Worm (Caenorhabditis elegans) whole organism, L1 larva: Measurements from ENCODE around the gene dod-17.

Experiments used
- C34B4.2 ChIP-seq: sonication (generic microtip); optimal IDR thresholded peaks from 2 replicates; lab custom pipeline; 2017; ENCODE audit warnings: mild to moderate bottlenecking, missing genetic modification characterization, missing compliant biosample characterization
- F16B12.6 ChIP-seq: fragments of 150-350 bp; optimal IDR thresholded peaks from 2 replicates; lab custom pipeline; 2014; ENCODE audit warnings: missing biosample characterization, missing genetic modification characterization
- aha-1 ChIP-seq: fragments of 150-350 bp; optimal IDR thresholded peaks from 2 replicates; lab custom pipeline; 2014; ENCODE audit warnings: missing biosample characterization, missing genetic modification characterization
- ama-1 ChIP-seq: fragments of 150-350 bp; optimal IDR thresholded peaks from 2 replicates; lab custom pipeline; 2014
- ceh-63 ChIP-seq: fragments of 200-800 bp; sonication (Bioruptor generic); optimal IDR thresholded peaks from 2 replicates; lab custom pipeline; 2018; ENCODE audit warnings: mild to moderate bottlenecking, missing genetic modification characterization, missing compliant biosample characterization
- ceh-8 ChIP-seq: fragments of 200-800 bp; sonication (Bioruptor generic); optimal IDR thresholded peaks from 2 replicates; lab custom pipeline; 2018; ENCODE audit warnings: mild to moderate bottlenecking, missing genetic modification characterization, moderate library complexity, missing compliant biosample characterization
- ceh-90 ChIP-seq: sonication (generic microtip); optimal IDR thresholded peaks from 2 replicates; lab custom pipeline; 2016; ENCODE audit warnings: missing genetic modification characterization, missing compliant biosample characterization
- efl-1 ChIP-seq, 4 experiments: fragments of 150-350 bp; optimal IDR thresholded peaks in 3 of 4; peaks in 1 of 4; 1 replicate in 1 of 4; 2 replicates in 3 of 4; lab custom pipeline; 2014; ENCODE audit warnings: missing biosample characterization in 2 of 4, missing genetic modification characterization in 2 of 4, missing genetic modification reagents in 2 of 4
- elt-2 ChIP-seq: sonication (generic microtip); optimal IDR thresholded peaks from 2 replicates; lab custom pipeline; 2016; ENCODE audit warnings: missing genetic modification characterization, mild to moderate bottlenecking, inconsistent platforms, missing compliant biosample characterization, missing genetic modification reagents
- elt-3 ChIP-seq, 6 experiments: fragments of 150-350 bp in 1 of 6; sonication (generic microtip); optimal IDR thresholded peaks; 2 replicates each; lab custom pipeline; 2017 to 2018; ENCODE audit warnings: missing biosample characterization in 6 of 6, missing genetic modification characterization in 6 of 6, inconsistent platforms in 1 of 6
- ets-5 ChIP-seq: fragments of 200-800 bp; sonication (Bioruptor generic); IDR thresholded peaks from 2 replicates; pipeline ENCODE4 v1.3.6; 2022; ENCODE audit warnings: missing genetic modification characterization, missing compliant biosample characterization
- fkh-10 ChIP-seq: sonication (generic microtip); optimal IDR thresholded peaks from 2 replicates; lab custom pipeline; 2017; ENCODE audit warnings: missing biosample characterization, missing genetic modification reagents, missing genetic modification characterization
- fos-1 ChIP-seq: fragments of 150-350 bp; optimal IDR thresholded peaks from 2 replicates; lab custom pipeline; 2014; ENCODE audit warnings: missing biosample characterization, missing genetic modification characterization
- grh-1 ChIP-seq: fragments of 200-800 bp; sonication (Bioruptor generic); IDR thresholded peaks from 2 replicates; pipeline ENCODE4 v1.3.6; 2022; ENCODE audit warnings: missing genetic modification reagents, missing genetic modification characterization, missing compliant biosample characterization
- hlh-4 ChIP-seq: sonication (generic microtip); optimal IDR thresholded peaks from 2 replicates; lab custom pipeline; 2016; ENCODE audit warnings: mild to moderate bottlenecking, missing genetic modification characterization, missing compliant biosample characterization
- jun-1 ChIP-seq: fragments of 150-350 bp; optimal IDR thresholded peaks from 2 replicates; lab custom pipeline; 2014; ENCODE audit warnings: missing biosample characterization, missing genetic modification reagents, missing genetic modification characterization
- lin-13 ChIP-seq: fragments of 150-350 bp; optimal IDR thresholded peaks from 2 replicates; lab custom pipeline; 2014; ENCODE audit warnings: missing biosample characterization, missing genetic modification reagents, missing genetic modification characterization
- lin-14 ChIP-seq: fragments of 200-800 bp; sonication (Bioruptor generic); optimal IDR thresholded peaks from 2 replicates; lab custom pipeline; 2018; ENCODE audit warnings: mild to moderate bottlenecking, missing genetic modification characterization, moderate library complexity, missing compliant biosample characterization
- lin-15B ChIP-seq: fragments of 150-350 bp; sonication (generic microtip); optimal IDR thresholded peaks from 3 replicates; lab custom pipeline; 2014; ENCODE audit warnings: missing biosample characterization, missing genetic modification characterization
- lir-3 ChIP-seq: sonication (generic microtip); optimal IDR thresholded peaks from 2 replicates; lab custom pipeline; 2016; ENCODE audit warnings: mild to moderate bottlenecking, missing genetic modification characterization, moderate library complexity, missing compliant biosample characterization; ENCODE audit not compliant: poor library complexity
- lsy-2 ChIP-seq, 2 experiments: fragments of 150-350 bp; optimal IDR thresholded peaks; 2 replicates each; lab custom pipeline; 2014; ENCODE audit warnings: missing biosample characterization in 2 of 2, missing genetic modification characterization in 2 of 2
- mdl-1 ChIP-seq, 2 experiments: fragments of 150-350 bp; optimal IDR thresholded peaks; 2 replicates each; lab custom pipeline; 2014 to 2017; ENCODE audit warnings: missing biosample characterization in 2 of 2, missing genetic modification characterization in 2 of 2, inconsistent platforms in 1 of 2
- mef-2 ChIP-seq: fragments of 150-350 bp; optimal IDR thresholded peaks from 2 replicates; lab custom pipeline; 2014; ENCODE audit warnings: missing biosample characterization, missing genetic modification characterization
- mep-1 ChIP-seq: fragments of 150-350 bp; optimal IDR thresholded peaks from 2 replicates; lab custom pipeline; 2014; ENCODE audit warnings: missing biosample characterization, missing genetic modification characterization
- nhr-237 ChIP-seq: fragments of 150-350 bp; optimal IDR thresholded peaks from 2 replicates; lab custom pipeline; 2014; ENCODE audit warnings: missing biosample characterization, missing genetic modification characterization
- nhr-71 ChIP-seq: sonication (generic microtip); optimal IDR thresholded peaks from 2 replicates; lab custom pipeline; 2016; ENCODE audit warnings: mild to moderate bottlenecking, missing genetic modification characterization, moderate library complexity, missing compliant biosample characterization
- nhr-84 ChIP-seq: sonication (generic microtip); optimal IDR thresholded peaks from 2 replicates; lab custom pipeline; 2017; ENCODE audit warnings: missing biosample characterization, missing genetic modification characterization
- nhr-85 ChIP-seq: sonication (generic microtip); peaks from one replicate; lab custom pipeline; 2016; ENCODE audit warnings: missing genetic modification characterization, inconsistent platforms, missing compliant biosample characterization
- pax-3 ChIP-seq: fragments of 200-800 bp; sonication (Bioruptor generic); optimal IDR thresholded peaks from 2 replicates; lab custom pipeline; 2018; ENCODE audit warnings: mild to moderate bottlenecking, missing genetic modification characterization, moderate library complexity, missing compliant biosample characterization
- snpc-4 ChIP-seq: fragments of 150-350 bp; optimal IDR thresholded peaks from 2 replicates; lab custom pipeline; 2014; ENCODE audit warnings: missing biosample characterization, missing genetic modification characterization
- snu-23 ChIP-seq: sonication (generic microtip); optimal IDR thresholded peaks from 2 replicates; lab custom pipeline; 2016; ENCODE audit warnings: missing genetic modification characterization, missing compliant biosample characterization
- sox-4 ChIP-seq: sonication (generic microtip); optimal IDR thresholded peaks from 2 replicates; lab custom pipeline; 2016; ENCODE audit warnings: missing genetic modification characterization, missing compliant biosample characterization
- swsn-7 ChIP-seq: sonication (generic microtip); optimal IDR thresholded peaks from 2 replicates; lab custom pipeline; 2016; ENCODE audit warnings: missing genetic modification characterization, missing compliant biosample characterization
- tbx-2 ChIP-seq: sonication (generic microtip); optimal IDR thresholded peaks from 2 replicates; lab custom pipeline; 2016; ENCODE audit warnings: missing genetic modification characterization, missing compliant biosample characterization
- tlp-1 ChIP-seq: fragments of 150-350 bp; optimal IDR thresholded peaks from 2 replicates; lab custom pipeline; 2014; ENCODE audit warnings: missing biosample characterization, missing genetic modification characterization
- unc-62 ChIP-seq: fragments of 150-350 bp; optimal IDR thresholded peaks from 2 replicates; lab custom pipeline; 2014; ENCODE audit warnings: missing biosample characterization, missing genetic modification reagents, missing genetic modification characterization
- unc-86 ChIP-seq: sonication (generic microtip); optimal IDR thresholded peaks from 2 replicates; lab custom pipeline; 2016; ENCODE audit warnings: missing genetic modification characterization, missing compliant biosample characterization
- xbp-1 ChIP-seq: sonication (generic microtip); optimal IDR thresholded peaks from 2 replicates; lab custom pipeline; 2016; ENCODE audit warnings: missing genetic modification characterization, missing compliant biosample characterization
- ztf-11 ChIP-seq, 2 experiments: sonication (generic microtip); optimal IDR thresholded peaks; 2 replicates each; lab custom pipeline; 2016 to 2017; ENCODE audit warnings: missing genetic modification characterization in 2 of 2, missing biosample characterization in 1 of 2, missing compliant biosample characterization in 1 of 2

The dod-17 gene

DNA sequence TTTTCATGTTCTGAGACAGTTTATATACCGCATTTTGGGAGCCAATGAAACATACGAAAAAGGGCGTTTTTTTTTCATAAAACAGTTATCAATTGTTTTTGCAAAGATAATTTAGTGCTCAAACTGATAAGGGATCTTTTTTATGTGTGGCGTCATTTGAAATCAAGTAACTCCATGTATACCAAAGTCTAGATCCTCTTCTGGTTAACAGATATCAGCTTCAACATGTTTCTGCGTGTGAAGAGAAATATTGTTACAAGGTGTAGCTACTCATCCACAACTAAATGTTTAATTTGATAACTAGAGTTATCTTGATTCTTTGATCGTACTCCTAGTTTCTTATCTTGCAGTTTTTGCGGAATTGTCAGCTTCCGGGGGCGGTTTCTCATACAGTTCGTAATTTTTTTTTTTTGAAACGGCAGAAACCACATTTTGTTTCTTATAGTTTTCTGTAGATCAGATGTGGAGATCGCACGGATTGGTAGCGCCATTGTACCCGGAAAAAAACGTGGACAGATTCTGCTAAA lies 4.0 kb upstream of the dod-17 start:
- TF ChIP-seq mdl-1 (tag; optimal IDR thresholded peaks at IDR 0.05; lab: Kevin White, UChicago) (no peak), ztf-11 (tag; optimal IDR thresholded peaks at IDR 0.05; lab: Kevin White, UChicago) (no peak), swsn-7 (tag; lab: Kevin White, UChicago) (no peak), elt-2 (tag; lab: Kevin White, UChicago) (peak; percentile 93)
- TF ChIP-seq, all 84 proteins: peak for 1

- TF ChIP-seq ceh-90 (no peak), unc-86 (tag; lab: Kevin White, UChicago) (no peak), lir-3 (tag; lab: Kevin White, UChicago) (no peak), nhr-237 (tag; lab: Kevin White, UChicago) (no peak), ceh-63 (GFP tag; lab: Kevin White, UChicago) (no peak), ama-1 (lab: Kevin White, UChicago) (no peak), nhr-84 (no peak), snpc-4 (tag; lab: Kevin White, UChicago) (no peak), mep-1 (tag; lab: Kevin White, UChicago) (no peak), efl-1 (optimal IDR thresholded peaks at IDR 0.05; lab: Kevin White, UChicago) (no peak), efl-1 (GFP tag; optimal IDR thresholded peaks at IDR 0.05 in 1 of 2; lab: Kevin White, UChicago) (no peak), lin-15B (tag; lab: Kevin White, UChicago) (no peak), lin-14 (no peak)
Measured at ce11 chrIV:12972780-12973179, 3.3 kb upstream of the dod-17 start.

DNA sequence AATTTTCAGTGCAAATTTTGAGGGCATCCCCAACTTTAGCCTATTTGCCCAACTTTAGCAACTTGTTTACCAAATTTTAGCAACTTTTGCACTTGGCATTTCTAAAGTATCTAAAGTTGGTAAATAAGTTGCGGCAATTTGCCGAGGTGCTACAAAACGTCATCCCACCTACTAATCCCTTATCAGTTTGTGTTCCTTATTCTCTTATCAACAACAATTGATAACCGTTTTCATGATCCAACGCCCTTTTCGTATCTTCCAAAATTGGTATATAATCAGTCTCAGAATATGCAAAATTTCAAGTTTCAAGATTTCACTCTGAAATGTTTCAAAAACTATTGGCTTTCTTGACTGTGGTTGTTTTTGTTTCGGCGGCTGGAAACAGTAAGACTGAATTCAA lies 2.8 kb upstream of the dod-17 start, which contains the start of gene F55G11.4:
F55G11.4 (plus strand) TSS at position 289 of the 400 bp plus-strand sequence.
- TF ChIP-seq nhr-85 (tag; lab: Kevin White, UChicago) (no peak), elt-2 (tag; lab: Kevin White, UChicago) (peak; percentile 77)
- TF ChIP-seq, all 84 proteins: peak for 1

- TF ChIP-seq aha-1 (tag; lab: Kevin White, UChicago) (no peak), pax-3 (no peak), fkh-10 (GFP tag; lab: Kevin White, UChicago) (no peak), ets-5 (GFP tag; lab: Robert Waterston, UW) (no peak), snu-23 (GFP tag; lab: Kevin White, UChicago) (no peak), hlh-4 (tag; lab: Kevin White, UChicago) (no peak), F16B12.6 (tag; lab: Kevin White, UChicago) (no peak), nhr-85 (tag; lab: Kevin White, UChicago) (no peak), nhr-71 (tag; lab: Kevin White, UChicago) (no peak), fos-1 (tag; lab: Kevin White, UChicago) (no peak)
Measured at ce11 chrIV:12977650-12978049, 1.5 kb downstream of the dod-17 start.

DNA sequence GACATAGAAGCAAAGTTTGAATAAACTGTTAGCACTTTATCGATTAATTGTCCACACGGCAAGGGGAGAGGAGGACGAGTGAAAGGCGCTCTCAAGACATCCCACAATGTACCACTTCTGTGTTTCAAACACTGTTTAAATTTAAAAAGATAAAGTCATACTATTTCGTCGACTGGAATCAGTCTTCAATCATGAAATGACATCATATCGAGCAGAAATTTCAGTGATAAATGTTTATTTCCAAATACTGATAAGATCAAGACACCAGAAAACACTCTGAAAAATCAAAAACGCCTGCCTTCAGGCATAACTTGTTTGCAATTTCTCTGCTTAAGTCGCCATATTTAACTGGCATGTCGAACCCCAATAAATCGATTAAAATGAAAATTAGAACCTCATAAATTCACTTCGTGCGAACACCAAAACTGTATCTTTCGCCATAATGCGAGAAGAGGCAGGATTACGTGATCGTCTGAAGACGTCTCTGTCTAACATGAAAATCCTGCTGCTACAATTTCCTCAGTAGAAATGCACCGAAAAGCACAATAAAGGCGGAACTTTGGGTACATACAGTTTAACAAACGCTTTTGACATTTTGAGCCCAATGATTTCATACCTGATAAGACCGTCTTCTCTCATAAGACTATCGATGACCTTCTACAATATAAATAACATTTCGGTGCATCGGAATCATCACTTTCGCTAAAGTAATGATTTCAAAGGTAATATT lies 2.4 kb downstream of the dod-17 start, which contains the start of gene K10D11.2:
K10D11.2 (plus strand) TSS at position 680 of the 730 bp plus-strand sequence.
- TF ChIP-seq xbp-1, result no peak
- TF ChIP-seq tlp-1 (tag; lab: Kevin White, UChicago), result no peak
- TF ChIP-seq jun-1 (tag; lab: Kevin White, UChicago), result no peak
- TF ChIP-seq tbx-2 (tag; lab: Kevin White, UChicago), result no peak
- no peak for TF ChIP-seq mef-2
- no peak for TF ChIP-seq sox-4 (tag; lab: Kevin White, UChicago)
- TF ChIP-seq grh-1 (GFP tag; lab: Robert Waterston, UW), result no peak
- TF ChIP-seq elt-3 (tag; optimal IDR thresholded peaks at IDR 0.05; lab: Kevin White, UChicago), result no peak
- TF ChIP-seq unc-62 (GFP tag; lab: Kevin White, UChicago), result no peak
- no peak for TF ChIP-seq efl-1 (optimal IDR thresholded peaks at IDR 0.05; lab: Kevin White, UChicago)
- TF ChIP-seq efl-1 (GFP tag; optimal IDR thresholded peaks at IDR 0.05 in 1 of 2; lab: Kevin White, UChicago), result peak in 1 of 2 experiments; percentile 89
- TF ChIP-seq lin-13 (GFP tag; lab: Kevin White, UChicago), result no peak
- peak; percentile 83 for TF ChIP-seq elt-2 (tag; lab: Kevin White, UChicago)
- no peak for TF ChIP-seq C34B4.2 (tag; lab: Kevin White, UChicago)
- no peak for TF ChIP-seq lsy-2 (tag; optimal IDR thresholded peaks at IDR 0.05; lab: Kevin White, UChicago)
- TF ChIP-seq ceh-8 (GFP tag; lab: Kevin White, UChicago), result no peak
- TF ChIP-seq, all 84 proteins: peak for 2
